Worm (Caenorhabditis elegans): ENCODE results near the gene vps-60.
A peak's percentile ranks its signal among the peaks of the same experiment; 100 is the strongest.

Gene vps-60

DNA sequence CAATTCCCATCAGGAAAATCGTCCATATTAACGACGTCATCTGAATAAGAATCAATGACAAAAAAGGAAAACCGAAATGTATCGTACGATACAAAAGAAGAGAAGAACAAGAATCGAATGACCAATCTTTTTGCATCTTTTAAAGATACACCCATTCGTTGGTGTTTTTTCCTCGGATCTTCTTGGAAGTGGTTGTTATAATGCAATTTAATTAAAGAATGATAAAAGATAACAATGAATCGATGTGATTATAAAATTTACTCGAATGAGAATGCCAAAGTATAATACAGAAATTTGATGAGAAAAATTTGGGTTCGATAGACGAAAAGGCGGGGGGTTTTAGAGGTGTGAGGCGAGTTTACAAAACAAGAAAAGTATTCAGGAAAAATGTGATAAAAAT, 23.1 kb upstream of the vps-60 start, which contains the start of gene F41E6.12:
F41E6.12 (minus strand) TSS at position 101 of the 400 bp plus-strand sequence.
- TF ChIP-seq nhr-23 (tag; optimal IDR thresholded peaks at IDR 0.05): peak; percentile 20
- TF ChIP-seq egl-27 (tag; optimal IDR thresholded peaks at IDR 0.05): no peak

DNA sequence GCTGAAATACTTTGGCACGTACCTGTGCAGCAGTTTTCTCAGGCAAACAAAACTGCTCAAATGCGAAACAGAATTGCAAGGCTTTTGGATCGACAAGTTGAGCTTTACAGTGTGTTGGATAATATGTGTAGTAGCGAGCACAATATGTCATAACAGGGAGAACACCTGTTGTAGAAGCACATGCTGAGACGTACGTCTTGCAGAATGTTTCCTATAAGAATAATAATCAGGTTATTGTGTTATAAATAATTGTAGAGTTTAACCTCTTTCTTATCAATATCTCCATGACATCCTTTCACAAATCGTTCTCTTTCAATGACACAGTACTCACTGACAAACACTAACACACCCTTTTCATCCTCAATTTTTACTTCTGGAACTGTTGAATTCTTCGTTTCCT, 21.7 kb upstream of the vps-60 start:
- TF ChIP-seq ZK546.5 (tag; optimal IDR thresholded peaks at IDR 0.05) (no peak), fkh-10 (GFP tag; optimal IDR thresholded peaks at IDR 0.05) (no peak), R02D3.7 (tag; optimal IDR thresholded peaks at IDR 0.05) (no peak), unc-62 (GFP tag; optimal IDR thresholded peaks at IDR 0.05) (no peak), lsy-12 (tag; optimal IDR thresholded peaks at IDR 0.05) (no peak), ceh-28 (tag; optimal IDR thresholded peaks at IDR 0.05) (no peak), pqm-1 (tag; optimal IDR thresholded peaks at IDR 0.05) (no peak), tbx-2 (tag; optimal IDR thresholded peaks at IDR 0.05) (no peak), egl-5 (tag; optimal IDR thresholded peaks at IDR 0.05) (no peak), nhr-28 (tag; optimal IDR thresholded peaks at IDR 0.05) (no peak), elt-2 (tag; optimal IDR thresholded peaks at IDR 0.05) (no peak), fos-1 (tag; optimal IDR thresholded peaks at IDR 0.05) (no peak), skn-1 (tag; optimal IDR thresholded peaks at IDR 0.05) (no peak), sea-2 (GFP tag; optimal IDR thresholded peaks at IDR 0.05) (no peak)

DNA sequence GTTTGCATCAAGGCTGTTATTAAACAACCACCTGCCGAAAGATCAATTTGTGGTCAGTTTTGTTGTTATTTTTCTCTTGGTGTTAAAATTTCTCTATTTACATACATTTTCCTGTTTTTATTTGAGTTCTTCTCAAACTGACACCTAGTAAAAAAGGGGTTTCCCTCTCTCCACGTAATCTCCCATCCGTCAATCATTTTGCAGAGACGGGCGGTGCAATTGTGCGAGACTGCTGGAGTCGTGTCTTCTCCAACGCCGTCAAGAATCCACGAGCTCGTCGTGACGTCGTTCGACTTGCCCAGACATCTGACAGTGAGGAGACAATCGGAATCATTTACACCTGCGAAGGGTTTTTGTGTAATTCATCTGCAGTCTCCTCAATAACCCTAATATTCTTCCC, 20.5 kb upstream of the vps-60 start:
- TF ChIP-seq unc-62 (GFP tag; optimal IDR thresholded peaks at IDR 0.05) (peak; percentile 64), fos-1 (tag; optimal IDR thresholded peaks at IDR 0.05) (no peak), mdl-1 (tag; optimal IDR thresholded peaks at IDR 0.05) (no peak), elt-3 (tag; optimal IDR thresholded peaks at IDR 0.05) (peak in 1 of 3 experiments; percentile 1), aly-2 (tag; optimal IDR thresholded peaks at IDR 0.05) (no peak), tbx-2 (tag; optimal IDR thresholded peaks at IDR 0.05) (no peak), nhr-67 (tag; optimal IDR thresholded peaks at IDR 0.05) (no peak), nhr-237 (tag; optimal IDR thresholded peaks at IDR 0.05) (no peak), pha-4 (tag; optimal IDR thresholded peaks at IDR 0.05) (no peak), elt-1 (tag; optimal IDR thresholded peaks at IDR 0.05) (no peak), ztf-11 (tag; optimal IDR thresholded peaks at IDR 0.05) (no peak), jun-1 (tag; optimal IDR thresholded peaks at IDR 0.05) (no peak)

DNA sequence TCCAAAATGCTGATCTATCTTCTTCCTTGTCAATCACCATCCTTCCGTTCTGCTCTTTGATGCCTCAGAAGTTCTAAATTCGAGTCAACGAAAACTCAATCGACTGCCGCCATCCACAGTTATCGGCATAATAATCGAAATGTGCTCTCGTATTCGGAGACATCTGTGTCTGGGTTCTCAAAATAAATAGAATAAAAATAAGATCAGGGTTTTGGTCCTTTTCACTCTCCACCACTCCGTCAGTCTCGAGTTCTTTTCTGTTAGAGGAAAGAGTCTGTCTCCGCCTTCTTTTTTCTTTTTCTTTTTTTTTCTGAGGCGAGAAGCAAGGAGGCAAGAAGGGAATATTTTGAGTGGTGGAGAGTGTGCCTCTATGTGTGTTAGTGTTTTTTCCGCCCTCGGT, 17.8 kb upstream of the vps-60 start, which contains the start of gene F41E6.17:
F41E6.17 (plus strand) TSS at position 348 of the 400 bp plus-strand sequence.
- no peak for TF ChIP-seq egl-27 (tag; optimal IDR thresholded peaks at IDR 0.05)
- TF ChIP-seq aly-2 (tag; optimal IDR thresholded peaks at IDR 0.05): no peak
- no peak for TF ChIP-seq fkh-2 (tag; optimal IDR thresholded peaks at IDR 0.05)
- TF ChIP-seq hmg-11 (tag; optimal IDR thresholded peaks at IDR 0.05): peak; percentile 16
- no peak for TF ChIP-seq ZK546.5 (tag; optimal IDR thresholded peaks at IDR 0.05)

DNA sequence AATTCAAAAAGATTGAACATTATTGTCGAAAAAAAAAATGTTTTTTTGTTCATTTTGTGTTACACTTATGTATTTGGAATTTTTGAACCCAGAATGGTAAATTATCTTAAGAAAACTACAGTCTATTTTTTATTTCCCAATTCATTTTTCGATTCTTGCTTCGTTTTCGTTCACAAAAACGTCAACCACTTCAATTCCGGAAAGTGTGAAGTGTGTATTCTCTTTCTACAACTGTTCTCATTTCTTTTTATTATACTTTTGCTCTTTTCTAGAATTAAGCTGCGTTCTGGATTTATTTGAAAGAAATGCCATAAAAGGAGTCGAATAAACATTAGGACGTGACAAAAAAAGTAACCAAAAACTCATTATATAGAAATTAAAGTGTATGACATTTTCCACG, 16.4 kb upstream of the vps-60 start, which contains the start of gene F41E6.1:
F41E6.1 (plus strand) TSS at position 301 of the 400 bp plus-strand sequence.
- TF ChIP-seq ceh-28 (tag; optimal IDR thresholded peaks at IDR 0.05) (no peak), egl-27 (tag; optimal IDR thresholded peaks at IDR 0.05) (no peak), tbx-2 (tag; optimal IDR thresholded peaks at IDR 0.05) (no peak), nhr-237 (tag; optimal IDR thresholded peaks at IDR 0.05) (no peak), nfya-1 (tag; optimal IDR thresholded peaks at IDR 0.05; ENCODE audit: insufficient read depth) (no peak), nhr-23 (tag; optimal IDR thresholded peaks at IDR 0.05) (no peak), nhr-67 (tag; optimal IDR thresholded peaks at IDR 0.05) (no peak), ztf-4 (tag; optimal IDR thresholded peaks at IDR 0.05) (no peak), nhr-28 (tag; optimal IDR thresholded peaks at IDR 0.05) (no peak), nhr-25 (tag; optimal IDR thresholded peaks at IDR 0.05) (no peak), hmg-11 (tag; optimal IDR thresholded peaks at IDR 0.05) (no peak)

DNA sequence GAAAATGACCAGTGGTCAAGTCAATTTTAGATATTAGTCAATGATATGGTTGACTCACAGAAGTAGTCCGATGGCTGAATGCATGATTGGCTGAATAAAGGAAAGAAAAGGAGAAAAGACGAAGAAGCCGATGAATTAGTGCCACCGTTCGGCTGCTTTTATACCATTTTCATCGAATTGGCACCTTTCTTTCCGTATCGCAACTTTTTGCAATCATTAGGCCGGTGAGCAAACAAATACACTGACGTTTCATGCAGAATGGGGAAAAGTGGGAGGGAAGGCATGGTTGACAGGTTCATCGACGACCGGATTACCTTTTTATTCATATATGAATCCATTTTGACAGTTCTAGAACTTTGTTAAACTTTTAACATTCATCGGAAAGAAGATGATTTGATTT, 15.3 kb upstream of the vps-60 start, which contains the start of gene idpc-2:
idpc-2 (minus strand) TSS at position 101 of the 400 bp plus-strand sequence.
- no peak for TF ChIP-seq egl-5 (tag; optimal IDR thresholded peaks at IDR 0.05)
- TF ChIP-seq elt-2 (tag; optimal IDR thresholded peaks at IDR 0.05): no peak
- no peak for TF ChIP-seq skn-1 (tag; optimal IDR thresholded peaks at IDR 0.05)
- no peak for TF ChIP-seq tbx-2 (tag; optimal IDR thresholded peaks at IDR 0.05)
- no peak for TF ChIP-seq ama-1 (optimal IDR thresholded peaks at IDR 0.05)
- TF ChIP-seq lsy-12 (tag; optimal IDR thresholded peaks at IDR 0.05): no peak
- TF ChIP-seq pqm-1 (tag; optimal IDR thresholded peaks at IDR 0.05): no peak
- TF ChIP-seq pha-4 (tag; optimal IDR thresholded peaks at IDR 0.05): no peak
- no peak for TF ChIP-seq elt-1 (tag; optimal IDR thresholded peaks at IDR 0.05)
- TF ChIP-seq fos-1 (tag; optimal IDR thresholded peaks at IDR 0.05): no peak

Measured in whole organism, L3 larva.